Worm (Caenorhabditis elegans) whole organism, L2 larva: ENCODE measurements around the gene C28A5.2.

Experiments
- aly-2 ChIP-seq: fragments of 150-350 bp; optimal IDR thresholded peaks from 2 replicates; lab custom pipeline; 2014; ENCODE audit warnings: missing biosample characterization, missing genetic modification characterization
- ceh-82 ChIP-seq: fragments of 150-350 bp; optimal IDR thresholded peaks from 2 replicates; lab custom pipeline; 2014; ENCODE audit warnings: missing biosample characterization, missing genetic modification characterization
- nhr-237 ChIP-seq: fragments of 150-350 bp; optimal IDR thresholded peaks from 2 replicates; lab custom pipeline; 2014; ENCODE audit warnings: missing biosample characterization, missing genetic modification characterization
- nhr-25 ChIP-seq: fragments of 150-350 bp; sonication (generic microtip); optimal IDR thresholded peaks from 3 replicates; lab custom pipeline; 2014; ENCODE audit warnings: missing biosample characterization, missing genetic modification characterization
- unc-55 ChIP-seq: fragments of 150-350 bp; sonication (generic microtip); optimal IDR thresholded peaks from 3 replicates; lab custom pipeline; 2014; ENCODE audit warnings: missing biosample characterization, missing genetic modification reagents, missing genetic modification characterization

C28A5.2 gene

DNA sequence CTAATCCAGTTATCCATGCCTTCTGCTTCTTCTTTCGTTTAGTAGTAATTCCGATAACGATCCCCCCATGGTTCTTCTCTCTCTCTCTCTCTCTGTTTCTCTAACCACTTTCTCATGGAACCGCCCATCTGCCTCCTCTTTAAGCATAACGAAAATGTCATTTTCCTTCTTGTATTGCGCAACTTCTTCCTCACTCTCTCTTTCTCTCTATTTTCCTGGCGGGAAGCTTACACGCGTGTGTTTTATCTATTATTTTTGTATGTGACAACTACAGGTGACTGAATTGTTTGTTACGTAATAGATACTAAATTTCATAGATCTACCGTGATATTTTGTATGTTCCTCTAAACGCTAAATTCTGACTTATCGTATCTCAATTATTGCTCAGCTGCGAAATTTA lies 48.9 kb downstream of the C28A5.2 start:
- TF ChIP-seq ceh-82, result no peak
- TF ChIP-seq unc-55 (GFP tag; lab: Kevin White, UChicago), result no peak
- no peak for TF ChIP-seq nhr-25 (tag; lab: Kevin White, UChicago)
- no peak for TF ChIP-seq nhr-237
- TF ChIP-seq aly-2, result no peak
